Fruit fly (Drosophila melanogaster) ovary, adult (tissue): ENCODE measurements around the gene Zif.

ENCODE experiments used
- CG17801 ChIP-seq: fragments of 200-800 bp; optimal IDR thresholded peaks from 2 replicates; lab custom pipeline; 2019; ENCODE audit warnings: missing biosample characterization, mild to moderate bottlenecking, missing genetic modification characterization, moderate library complexity; ENCODE audit not compliant: partially characterized antibody

The Zif gene

dm6 chr3R:6457055-6457391 is at the start of gene Zif:
TSS of gene Zif (plus strand) at chr3R:6457088.
- TF ChIP-seq CG17801 (GFP tag; lab: Kevin White, UChicago) = peak; percentile 29

- TF ChIP-seq CG17801 (GFP tag; lab: Kevin White, UChicago) = no peak
Observed at dm6 chr3R:6407544-6407943, 49.3 kb upstream of the Zif start.

- no peak for TF ChIP-seq CG17801 (GFP tag; lab: Kevin White, UChicago)
Observed at dm6 chr3R:6408467-6408866, 48.4 kb upstream of the Zif start.

dm6 chr3R:6409153-6409571 is 47.7 kb upstream of the Zif start:
- TF ChIP-seq CG17801 (GFP tag; lab: Kevin White, UChicago) = no peak

- peak; percentile 16 for TF ChIP-seq CG17801 (GFP tag; lab: Kevin White, UChicago)
Observed at dm6 chr3R:6410412-6411225, 46.3 kb upstream of the Zif start.

dm6 chr3R:6411454-6412204 is 45.3 kb upstream of the Zif start:
- TF ChIP-seq CG17801 (GFP tag; lab: Kevin White, UChicago) = no peak

dm6 chr3R:6413771-6414438 is 43.0 kb upstream of the Zif start:
- TF ChIP-seq CG17801 (GFP tag; lab: Kevin White, UChicago) = no peak

dm6 chr3R:6414439-6415344 is 42.2 kb upstream of the Zif start:
- no peak for TF ChIP-seq CG17801 (GFP tag; lab: Kevin White, UChicago)

dm6 chr3R:6416242-6416641 is 40.6 kb upstream of the Zif start:
- TF ChIP-seq CG17801 (GFP tag; lab: Kevin White, UChicago) = no peak

dm6 chr3R:6419103-6419502 is 37.8 kb upstream of the Zif start:
- no peak for TF ChIP-seq CG17801 (GFP tag; lab: Kevin White, UChicago)

- TF ChIP-seq CG17801 (GFP tag; lab: Kevin White, UChicago) = no peak
Observed at dm6 chr3R:6419942-6420341, 36.9 kb upstream of the Zif start.

- TF ChIP-seq CG17801 (GFP tag; lab: Kevin White, UChicago) = no peak
Observed at dm6 chr3R:6421263-6421662, 35.6 kb upstream of the Zif start.

- TF ChIP-seq CG17801 (GFP tag; lab: Kevin White, UChicago) = no peak
Observed at dm6 chr3R:6421712-6422141, 35.2 kb upstream of the Zif start.

- no peak for TF ChIP-seq CG17801 (GFP tag; lab: Kevin White, UChicago)
Observed at dm6 chr3R:6423128-6423527, 33.8 kb upstream of the Zif start.
